Fruit fly (Drosophila melanogaster) whole organism, adult: ENCODE measurements around the gene santa-maria.

Experiments used
- CG11617 ChIP-seq: fragments of 200-800 bp; sonication (Bioruptor generic); optimal IDR thresholded peaks from 2 replicates; lab custom pipeline; 2017; ENCODE audit warnings: mild to moderate bottlenecking, missing biosample characterization, missing genetic modification reagents, missing genetic modification characterization
- CG12768 ChIP-seq: fragments of 200-800 bp; sonication (Bioruptor generic); optimal IDR thresholded peaks from 2 replicates; lab custom pipeline; 2017; ENCODE audit warnings: missing biosample characterization, missing genetic modification characterization, mild to moderate bottlenecking, moderate library complexity, missing genetic modification reagents
- CG14711 ChIP-seq: fragments of 200-800 bp; sonication (Bioruptor generic); optimal IDR thresholded peaks from 2 replicates; lab custom pipeline; 2018; ENCODE audit warnings: missing biosample characterization, mild to moderate bottlenecking, missing genetic modification characterization, moderate library complexity
- CG1620 ChIP-seq: fragments of 200-800 bp; sonication (Bioruptor generic); optimal IDR thresholded peaks from 2 replicates; lab custom pipeline; 2016; ENCODE audit warnings: missing biosample characterization, missing genetic modification characterization
- CG33017 ChIP-seq: fragments of 200-800 bp; sonication (Bioruptor generic); optimal IDR thresholded peaks from 2 replicates; lab custom pipeline; 2018; ENCODE audit warnings: missing biosample characterization, mild to moderate bottlenecking, missing genetic modification characterization, moderate library complexity
- CG5204 ChIP-seq: fragments of 200-800 bp; sonication (Bioruptor generic); optimal IDR thresholded peaks from 2 replicates; lab custom pipeline; 2016; ENCODE audit warnings: missing biosample characterization, missing genetic modification characterization
- CG7045 ChIP-seq: fragments of 200-800 bp; sonication (Bioruptor generic); optimal IDR thresholded peaks from 2 replicates; lab custom pipeline; 2017; ENCODE audit warnings: missing biosample characterization, mild to moderate bottlenecking, missing genetic modification characterization
- CG7101 ChIP-seq: fragments of 200-800 bp; sonication (Bioruptor generic); optimal IDR thresholded peaks from 2 replicates; lab custom pipeline; 2018; ENCODE audit warnings: missing biosample characterization, mild to moderate bottlenecking, missing genetic modification characterization, moderate library complexity
- Clk ChIP-seq: fragments of 200-800 bp; sonication (Bioruptor generic); optimal IDR thresholded peaks from 2 replicates; lab custom pipeline; 2017; ENCODE audit warnings: missing biosample characterization, missing genetic modification characterization
- Crg-1 ChIP-seq: fragments of 200-800 bp; sonication (Bioruptor generic); optimal IDR thresholded peaks from 2 replicates; lab custom pipeline; 2016; ENCODE audit warnings: missing biosample characterization, missing genetic modification characterization
- Hr96 ChIP-seq: fragments of 200-800 bp; sonication (Bioruptor generic); optimal IDR thresholded peaks from 2 replicates; lab custom pipeline; 2016; ENCODE audit warnings: missing biosample characterization, missing genetic modification characterization
- Mnt ChIP-seq: fragments of 200-800 bp; sonication (Bioruptor generic); optimal IDR thresholded peaks from 2 replicates; lab custom pipeline; 2016; ENCODE audit warnings: missing biosample characterization, mild to moderate bottlenecking, missing genetic modification characterization
- bab1 ChIP-seq: fragments of 200-800 bp; sonication (Bioruptor generic); optimal IDR thresholded peaks from 3 replicates; lab custom pipeline; 2019; ENCODE audit warnings: missing biosample characterization, mild to moderate bottlenecking, missing genetic modification characterization, moderate library complexity
- cic ChIP-seq: fragments of 200-800 bp; sonication (Bioruptor generic); optimal IDR thresholded peaks from 2 replicates; lab custom pipeline; 2017; ENCODE audit warnings: missing biosample characterization, mild to moderate bottlenecking, missing genetic modification characterization, moderate library complexity
- cnc ChIP-seq, 2 experiments: fragments of >200 bp; optimal IDR thresholded peaks; 2 replicates each; lab custom pipeline; 2017
- kay ChIP-seq: fragments of 200-800 bp; sonication (Bioruptor generic); peaks from one replicate; lab custom pipeline; 2016; ENCODE audit warnings: missing biosample characterization, missing genetic modification characterization, borderline replicate concordance
- ovo ChIP-seq: fragments of 200-800 bp; sonication (Bioruptor generic); optimal IDR thresholded peaks from 2 replicates; lab custom pipeline; 2016; ENCODE audit warnings: missing biosample characterization, missing genetic modification characterization
- pad ChIP-seq: fragments of 200-800 bp; sonication (Bioruptor generic); optimal IDR thresholded peaks from 3 replicates; lab custom pipeline; 2017; ENCODE audit warnings: missing biosample characterization, missing genetic modification characterization, mild to moderate bottlenecking, moderate library complexity, missing genetic modification reagents
- tj ChIP-seq: fragments of 200-800 bp; sonication (Bioruptor generic); optimal IDR thresholded peaks from 3 replicates; lab custom pipeline; 2017; ENCODE audit warnings: missing biosample characterization, mild to moderate bottlenecking, missing genetic modification characterization, moderate library complexity
- toe ChIP-seq: fragments of 200-800 bp; sonication (Bioruptor generic); optimal IDR thresholded peaks from 2 replicates; lab custom pipeline; 2016; ENCODE audit warnings: missing biosample characterization, missing genetic modification characterization

Gene santa-maria

dm6 chr2L:7422429-7423283, 28.4 kb downstream of the santa-maria start:
- TF ChIP-seq CG5204 (peak; percentile 37), CG7101 (tag; lab: Kevin White, UChicago) (peak; percentile 18), Mnt (GFP tag; lab: Kevin White, UChicago) (peak; percentile 35), Clk (GFP tag; lab: Kevin White, UChicago) (no peak), bab1 (GFP tag; lab: Kevin White, UChicago) (no peak), cic (GFP tag; lab: Kevin White, UChicago) (no peak), tj (peak; percentile 72), CG33017 (no peak), CG11617 (GFP tag; lab: Kevin White, UChicago) (no peak), pad (GFP tag; lab: Kevin White, UChicago) (no peak), ovo (GFP tag; lab: Kevin White, UChicago) (no peak), Crg-1 (GFP tag; lab: Kevin White, UChicago) (no peak), toe (peak; percentile 1), CG1620 (no peak), cnc (optimal IDR thresholded peaks at IDR 0.05; lab: Kevin White, UChicago) (no peak), CG12768 (GFP tag; lab: Kevin White, UChicago) (no peak), CG7045 (GFP tag; lab: Kevin White, UChicago) (no peak), CG14711 (tag; lab: Kevin White, UChicago) (no peak), Hr96 (GFP tag; lab: Kevin White, UChicago) (no peak), kay (peak; percentile 87)

dm6 chr2L:7420305-7421287, 30.4 kb downstream of the santa-maria start:
- TF ChIP-seq CG12768 (GFP tag; lab: Kevin White, UChicago) (no peak), CG7045 (GFP tag; lab: Kevin White, UChicago) (no peak), CG33017 (peak; percentile 48)

dm6 chr2L:7419408-7420304, 31.4 kb downstream of the santa-maria start:
- TF ChIP-seq kay: no peak
- peak; percentile 78 for TF ChIP-seq tj

- no peak for TF ChIP-seq CG7045 (GFP tag; lab: Kevin White, UChicago)
- TF ChIP-seq CG5204: no peak
- no peak for TF ChIP-seq CG7101 (tag; lab: Kevin White, UChicago)
- TF ChIP-seq Clk (GFP tag; lab: Kevin White, UChicago): no peak
- no peak for TF ChIP-seq ovo (GFP tag; lab: Kevin White, UChicago)
- no peak for TF ChIP-seq toe
- TF ChIP-seq CG14711 (tag; lab: Kevin White, UChicago): no peak
- no peak for TF ChIP-seq Hr96 (GFP tag; lab: Kevin White, UChicago)
- no peak for TF ChIP-seq CG1620
- TF ChIP-seq Crg-1 (GFP tag; lab: Kevin White, UChicago): no peak
- TF ChIP-seq kay: peak; percentile 93
- peak; percentile 80 for TF ChIP-seq tj
- TF ChIP-seq CG11617 (GFP tag; lab: Kevin White, UChicago): no peak
- no peak for TF ChIP-seq CG12768 (GFP tag; lab: Kevin White, UChicago)
- peak; percentile 55 for TF ChIP-seq Mnt (GFP tag; lab: Kevin White, UChicago)
- TF ChIP-seq CG33017: no peak
- TF ChIP-seq bab1 (GFP tag; lab: Kevin White, UChicago): peak; percentile 12
- TF ChIP-seq cic (GFP tag; lab: Kevin White, UChicago): peak; percentile 15
- TF ChIP-seq cnc (optimal IDR thresholded peaks at IDR 0.05; lab: Kevin White, UChicago): no peak
- TF ChIP-seq pad (GFP tag; lab: Kevin White, UChicago): peak; percentile 28
These were observed 32.7 kb downstream of the santa-maria start for dm6 chr2L:7418148-7418988.
